Fruit fly (Drosophila melanogaster): ENCODE data around the gene Sec61gamma.
A peak's percentile ranks its signal among the peaks of the same experiment; 100 is the strongest.

Gene Sec61gamma

dm6 chrX:19603953-19604352 is 39.2 kb upstream of the Sec61gamma start (continued):
- TF ChIP-seq crc (GFP tag; optimal IDR thresholded peaks at IDR 0.05), result peak; percentile 36
- peak; percentile 30 for TF ChIP-seq CG12104 (GFP tag; optimal IDR thresholded peaks at IDR 0.05)
- peak; percentile 39 for TF ChIP-seq jing (GFP tag; optimal IDR thresholded peaks at IDR 0.05)
- TF ChIP-seq CG6272 (GFP tag; IDR thresholded peaks at IDR 0.05), result peak; percentile 49
- TF ChIP-seq CG8290 (GFP tag; optimal IDR thresholded peaks at IDR 0.05), result peak; percentile 25
- peak in 1 of 2 experiments; percentile 84 for TF ChIP-seq CG8290 (tag; optimal IDR thresholded peaks at IDR 0.05)
- no peak for TF ChIP-seq unc-4 (GFP tag; IDR thresholded peaks at IDR 0.05; ENCODE audit: partially characterized antibody)
- peak; percentile 89 for TF ChIP-seq Atf6 (GFP tag; IDR thresholded peaks at IDR 0.05)
- TF ChIP-seq lbe (GFP tag; optimal IDR thresholded peaks at IDR 0.05), result peak; percentile 30
- TF ChIP-seq CG8281 (tag; optimal IDR thresholded peaks at IDR 0.05), result peak; percentile 56
- peak; percentile 63 for TF ChIP-seq Chrac-16 (GFP tag; optimal IDR thresholded peaks at IDR 0.05)
- TF ChIP-seq inv (GFP tag; IDR thresholded peaks at IDR 0.05; ENCODE audit: partially characterized antibody), result no peak
- peak; percentile 32 for TF ChIP-seq CG8944 (GFP tag; optimal IDR thresholded peaks at IDR 0.05)
- TF ChIP-seq CG4854 (GFP tag; optimal IDR thresholded peaks at IDR 0.05), result peak; percentile 45
- TF ChIP-seq CG11456 (GFP tag; IDR thresholded peaks at IDR 0.05), result peak; percentile 80
- peak; percentile 26 for TF ChIP-seq CG18011 (GFP tag; optimal IDR thresholded peaks at IDR 0.05)
- peak; percentile 70 for TF ChIP-seq CoRest (tag; optimal IDR thresholded peaks at IDR 0.05)
- TF ChIP-seq Spps (tag; optimal IDR thresholded peaks at IDR 0.05), result peak; percentile 29
- TF ChIP-seq Sry-β (GFP tag; optimal IDR thresholded peaks at IDR 0.05), result no peak
- TF ChIP-seq tgo (GFP tag; IDR thresholded peaks at IDR 0.05), result peak; percentile 79
- TF ChIP-seq CG7745 (tag; optimal IDR thresholded peaks at IDR 0.05), result no peak
- no peak for TF ChIP-seq CG33557 (GFP tag; optimal IDR thresholded peaks at IDR 0.05)
- peak; percentile 26 for TF ChIP-seq fu2 (GFP tag; optimal IDR thresholded peaks at IDR 0.05)
- TF ChIP-seq Six4 (GFP tag; optimal IDR thresholded peaks at IDR 0.05), result peak; percentile 62
- 0 out of 2 replicates have a peak, but pooled peaks have one; percentile 21 for TF ChIP-seq dati (GFP tag; IDR thresholded peaks at IDR 0.05)
- peak; percentile 59 for TF ChIP-seq nau (GFP tag; optimal IDR thresholded peaks at IDR 0.05)
- peak; percentile 36 for TF ChIP-seq CG5180 (GFP tag; optimal IDR thresholded peaks at IDR 0.05)
- TF ChIP-seq Mes4 (GFP tag; optimal IDR thresholded peaks at IDR 0.05), result no peak
- peak; percentile 44 for TF ChIP-seq CHES-1-like (GFP tag; optimal IDR thresholded peaks at IDR 0.05)
- TF ChIP-seq CG9727 (GFP tag; optimal IDR thresholded peaks at IDR 0.05), result peak; percentile 80
- peak; percentile 50 for TF ChIP-seq trem (tag; optimal IDR thresholded peaks at IDR 0.05)
- peak; percentile 44 for TF ChIP-seq CG13624 (GFP tag; optimal IDR thresholded peaks at IDR 0.05)
- TF ChIP-seq CG12942 (GFP tag; optimal IDR thresholded peaks at IDR 0.05), result peak; percentile 48
- peak; percentile 92 for TF ChIP-seq CG9932 (GFP tag; IDR thresholded peaks at IDR 0.05)
- TF ChIP-seq CG11723 (GFP tag; optimal IDR thresholded peaks at IDR 0.05), result peak; percentile 62
- TF ChIP-seq CG12391 (tag; optimal IDR thresholded peaks at IDR 0.05), result peak; percentile 69
- peak; percentile 36 for TF ChIP-seq Nf-YB (GFP tag; optimal IDR thresholded peaks at IDR 0.05)
- peak; percentile 52 for TF ChIP-seq Max (GFP tag; optimal IDR thresholded peaks at IDR 0.05)
- TF ChIP-seq CG42726 (GFP tag; IDR thresholded peaks at IDR 0.05; ENCODE audit: partially characterized antibody), result no peak
- peak; percentile 49 for TF ChIP-seq CG18476 (GFP tag; optimal IDR thresholded peaks at IDR 0.05)
- TF ChIP-seq run (tag; optimal IDR thresholded peaks at IDR 0.05), result peak; percentile 34
- TF ChIP-seq amos (GFP tag; IDR thresholded peaks at IDR 0.05; ENCODE audit: partially characterized antibody), result no peak
- no peak for TF ChIP-seq Hmx (GFP tag; optimal IDR thresholded peaks at IDR 0.05)
- TF ChIP-seq CG15269 (tag; optimal IDR thresholded peaks at IDR 0.05), result peak; percentile 85
- TF ChIP-seq Vsx1 (GFP tag; optimal IDR thresholded peaks at IDR 0.05), result peak; percentile 68
- peak; percentile 23 for TF ChIP-seq en (GFP tag; optimal IDR thresholded peaks at IDR 0.05)
- peak; percentile 85 for TF ChIP-seq CG14441 (GFP tag; IDR thresholded peaks at IDR 0.05)
- TF ChIP-seq az2 (GFP tag; optimal IDR thresholded peaks at IDR 0.05), result peak; percentile 58
- TF ChIP-seq bigmax (GFP tag; optimal IDR thresholded peaks at IDR 0.05), result no peak
- peak; percentile 48 for TF ChIP-seq ewg (GFP tag; optimal IDR thresholded peaks at IDR 0.05)
- TF ChIP-seq CG5245 (GFP tag; optimal IDR thresholded peaks at IDR 0.05), result peak; percentile 59

Data from whole organism, embryonic.